Worm (Caenorhabditis elegans) whole organism, L4/young adult: Measurements from ENCODE around the gene fem-1.

ENCODE experiments used
- dao-5 ChIP-seq: sonication (generic microtip); optimal IDR thresholded peaks from 2 replicates; lab custom pipeline; 2016; ENCODE audit warnings: missing genotype, missing genetic modification characterization, moderate library complexity, missing compliant biosample characterization
- him-1 ChIP-seq: sonication (generic microtip); optimal IDR thresholded peaks from 2 replicates; lab custom pipeline; 2016; ENCODE audit warnings: missing genotype, missing genetic modification reagents, missing genetic modification characterization, missing compliant biosample characterization

- TF ChIP-seq him-1 (tag; lab: Kevin White, UChicago): no peak
- no peak for TF ChIP-seq dao-5 (tag; lab: Kevin White, UChicago)
Measured at ce11 chrIV:5583184-5583583, 45.4 kb upstream of the fem-1 start.
